Worm (Caenorhabditis elegans): ENCODE measurements around the gene srx-24.

DNA sequence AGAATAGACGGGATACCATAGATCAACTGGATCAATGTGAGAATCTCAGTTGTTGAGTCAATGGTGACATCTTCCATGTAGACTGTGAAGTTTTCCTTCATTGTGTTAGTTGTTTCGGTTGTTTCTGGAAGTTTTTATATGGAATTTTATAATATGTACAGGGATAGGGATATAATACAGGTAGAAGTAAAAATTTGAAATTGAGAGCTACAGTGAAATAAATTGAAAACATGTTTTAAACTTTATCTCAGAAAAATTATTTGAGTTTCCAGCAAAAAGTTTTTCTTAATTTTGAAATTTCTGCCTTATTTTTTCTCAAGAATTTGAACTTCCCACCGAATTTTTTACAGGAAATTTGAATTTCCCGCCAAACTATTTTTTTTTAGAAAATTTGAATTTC is 7.6 kb downstream of the srx-24 start, which contains the start of gene srg-62:
- no peak for TF ChIP-seq him-1 (tag; optimal IDR thresholded peaks at IDR 0.05)
- no peak for TF ChIP-seq W03F9.2 (tag; optimal IDR thresholded peaks at IDR 0.05)
- no peak for TF ChIP-seq dao-5 (tag; optimal IDR thresholded peaks at IDR 0.05)

Measured in whole organism, L4/young adult.